1 fruit fly cellular context compared by ENCODE assay signal in the genomic region with DNA sequence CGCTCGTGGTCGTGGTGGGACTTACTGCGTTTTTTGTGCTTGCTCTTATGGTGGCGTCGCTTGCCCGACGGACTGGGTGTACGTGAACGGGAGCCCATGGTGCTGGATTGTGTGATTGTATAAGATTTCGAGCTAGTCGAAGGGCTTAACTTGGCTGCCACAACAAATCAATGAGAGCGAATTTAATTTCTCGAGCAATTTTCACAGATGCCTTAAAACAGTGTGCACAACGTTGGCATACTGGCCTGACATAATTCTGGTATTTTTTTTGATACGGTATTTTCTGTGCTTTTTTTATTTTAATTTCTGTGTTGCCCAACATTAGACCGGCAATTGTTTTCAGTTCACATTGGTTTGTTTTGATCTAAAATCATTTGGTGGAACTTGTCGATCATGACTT.
TF ChIP-seq lines count a peak whose summit lies in the region.

A gene (minus strand): TSS at position 227 of the 400 bp plus-strand sequence.

TF ChIP-seq in whole organism, embryonic, 481 proteins besides CTCF, POLR2A, EP300 and RAD21 (continued from another document and continues in another):
- TF ChIP-seq CG9727 (GFP tag; optimal IDR thresholded peaks at IDR 0.05; lab: Kevin White, UChicago) (no peak), Dref (GFP tag; IDR thresholded peaks at IDR 0.05; lab: Robert Waterston, UW) (0 out of 2 replicates have a peak, but pooled peaks have one; percentile 34), CG10959 (GFP tag; IDR thresholded peaks at IDR 0.05; lab: Robert Waterston, UW) (no peak), tio (GFP tag; optimal IDR thresholded peaks at IDR 0.05; lab: Kevin White, UChicago) (no peak), ken (GFP tag; IDR thresholded peaks at IDR 0.05; lab: Robert Waterston, UW) (no peak), CG12219 (GFP tag; optimal IDR thresholded peaks at IDR 0.05; lab: Kevin White, UChicago) (no peak), zf30C (GFP tag; optimal IDR thresholded peaks at IDR 0.05; lab: Kevin White, UChicago) (no peak), Hmx (GFP tag; optimal IDR thresholded peaks at IDR 0.05; lab: Kevin White, UChicago) (no peak), amos (GFP tag; IDR thresholded peaks at IDR 0.05; lab: Robert Waterston, UW; ENCODE audit: partially characterized antibody) (no peak; the same call in 1 of the 2 replicates), CG12744 (GFP tag; optimal IDR thresholded peaks at IDR 0.05; lab: Kevin White, UChicago) (no peak), cg (GFP tag; optimal IDR thresholded peaks at IDR 0.05; lab: Kevin White, UChicago) (no peak), ttk (GFP tag; IDR thresholded peaks at IDR 0.05; lab: Robert Waterston, UW) (no peak), fru (optimal IDR thresholded peaks at IDR 0.05; lab: Kevin White, UChicago) (no peak), CG18011 (GFP tag; optimal IDR thresholded peaks at IDR 0.05; lab: Kevin White, UChicago) (peak; percentile 14), zen2 (GFP tag; IDR thresholded peaks at IDR 0.05; lab: Robert Waterston, UW; ENCODE audit: partially characterized antibody) (0 out of 3 replicates have a peak, but pooled peaks have one; percentile 23), Xrp1 (GFP tag; IDR thresholded peaks at IDR 0.05; lab: Robert Waterston, UW) (0 out of 2 replicates have a peak, but pooled peaks have one; percentile 15), Oaz (GFP tag; IDR thresholded peaks at IDR 0.05; lab: Robert Waterston, UW) (no peak), ATbp (GFP tag; optimal IDR thresholded peaks at IDR 0.05; lab: Kevin White, UChicago) (no peak), CG11695 (GFP tag; IDR thresholded peaks at IDR 0.05; lab: Robert Waterston, UW) (no peak), CG16779 (GFP tag; IDR thresholded peaks at IDR 0.05; lab: Robert Waterston, UW) (no peak), so (GFP tag; IDR thresholded peaks at IDR 0.05; lab: Robert Waterston, UW) (no peak), CG8388 (GFP tag; optimal IDR thresholded peaks at IDR 0.05; lab: Kevin White, UChicago) (no peak), CG6689 (GFP tag; IDR thresholded peaks at IDR 0.05; lab: Robert Waterston, UW) (no peak), Nf-YC (tag; optimal IDR thresholded peaks at IDR 0.05; lab: Kevin White, UChicago) (no peak), jigr1 (GFP tag; IDR thresholded peaks at IDR 0.05; lab: Robert Waterston, UW) (no peak), Dp (GFP tag; optimal IDR thresholded peaks at IDR 0.05; lab: Kevin White, UChicago) (no peak), CG10431 (GFP tag; optimal IDR thresholded peaks at IDR 0.05; lab: Kevin White, UChicago) (no peak), oc (tag; optimal IDR thresholded peaks at IDR 0.05; lab: Kevin White, UChicago) (no peak), fu2 (GFP tag; optimal IDR thresholded peaks at IDR 0.05; lab: Kevin White, UChicago) (no peak), bigmax (GFP tag; optimal IDR thresholded peaks at IDR 0.05; lab: Kevin White, UChicago) (no peak), CG33557 (GFP tag; optimal IDR thresholded peaks at IDR 0.05; lab: Kevin White, UChicago) (no peak), Antp (GFP tag; optimal IDR thresholded peaks at IDR 0.05; lab: Kevin White, UChicago) (no peak), Fer3 (tag; optimal IDR thresholded peaks at IDR 0.05; lab: Kevin White, UChicago) (no peak), HmgZ (tag; optimal IDR thresholded peaks at IDR 0.05; lab: Kevin White, UChicago) (peak; percentile 38), CG9932 (GFP tag; IDR thresholded peaks at IDR 0.05; lab: Robert Waterston, UW) (peak; percentile 69), lilli (GFP tag; optimal IDR thresholded peaks at IDR 0.05; lab: Kevin White, UChicago) (peak; percentile 3), CG1529 (GFP tag; optimal IDR thresholded peaks at IDR 0.05; lab: Kevin White, UChicago) (no peak), br (optimal IDR thresholded peaks at IDR 0.05; lab: Kevin White, UChicago) (no peak), HmgD (GFP tag; optimal IDR thresholded peaks at IDR 0.05; lab: Kevin White, UChicago) (no peak), zfh2 (GFP tag; optimal IDR thresholded peaks at IDR 0.05; lab: Kevin White, UChicago) (peak; percentile 58), jumu (GFP tag; optimal IDR thresholded peaks at IDR 0.05; lab: Kevin White, UChicago) (peak; percentile 26), NfI (GFP tag; optimal IDR thresholded peaks at IDR 0.05; lab: Kevin White, UChicago) (peak; percentile 26), chif (GFP tag; optimal IDR thresholded peaks at IDR 0.05; lab: Kevin White, UChicago) (no peak), Ets65A (GFP tag; lab: Kevin White, UChicago) (no peak), Bdp1 (GFP tag; optimal IDR thresholded peaks at IDR 0.05; lab: Kevin White, UChicago) (no peak), CG9797 (GFP tag; optimal IDR thresholded peaks at IDR 0.05; lab: Kevin White, UChicago) (peak; percentile 66), Deaf1 (tag; optimal IDR thresholded peaks at IDR 0.05; lab: Kevin White, UChicago) (no peak), CG2199 (GFP tag; IDR thresholded peaks at IDR 0.05; lab: Robert Waterston, UW) (no peak), Myb (GFP tag; optimal IDR thresholded peaks at IDR 0.05; lab: Kevin White, UChicago) (peak; percentile 26), Gug (GFP tag; IDR thresholded peaks at IDR 0.05; lab: Robert Waterston, UW) (no peak), wdn (GFP tag; IDR thresholded peaks at IDR 0.05; lab: Robert Waterston, UW) (no peak), CG4424 (GFP tag; optimal IDR thresholded peaks at IDR 0.05; lab: Kevin White, UChicago) (no peak), Sry-δ (GFP tag; optimal IDR thresholded peaks at IDR 0.05; lab: Kevin White, UChicago) (peak; percentile 2), CG31365 (tag; optimal IDR thresholded peaks at IDR 0.05; lab: Kevin White, UChicago) (no peak), lbe (GFP tag; optimal IDR thresholded peaks at IDR 0.05; lab: Kevin White, UChicago) (peak; percentile 29), scrt (GFP tag; optimal IDR thresholded peaks at IDR 0.05; lab: Kevin White, UChicago) (no peak), slp2 (GFP tag; optimal IDR thresholded peaks at IDR 0.05; lab: Kevin White, UChicago) (no peak), CG1792 (GFP tag; optimal IDR thresholded peaks at IDR 0.05; lab: Kevin White, UChicago) (no peak), disco-r (GFP tag; optimal IDR thresholded peaks at IDR 0.05; lab: Kevin White, UChicago) (no peak), odd (GFP tag; optimal IDR thresholded peaks at IDR 0.05; lab: Kevin White, UChicago) (no peak), CG13894 (tag; optimal IDR thresholded peaks at IDR 0.05; lab: Kevin White, UChicago) (no peak), ERR (GFP tag; optimal IDR thresholded peaks at IDR 0.05; lab: Kevin White, UChicago) (no peak), CG17612 (GFP tag; IDR thresholded peaks at IDR 0.05; lab: Robert Waterston, UW) (no peak), dati (GFP tag; IDR thresholded peaks at IDR 0.05; lab: Robert Waterston, UW) (no peak), twi (tag; optimal IDR thresholded peaks at IDR 0.05; lab: Kevin White, UChicago) (no peak), ssp (GFP tag; IDR thresholded peaks at IDR 0.05; lab: Robert Waterston, UW) (0 out of 2 replicates have a peak, but pooled peaks have one; percentile 18), gce (GFP tag; IDR thresholded peaks at IDR 0.05; lab: Robert Waterston, UW) (no peak), sna (GFP tag; IDR thresholded peaks at IDR 0.05; lab: Robert Waterston, UW; ENCODE audit: partially characterized antibody) (no peak), CG10267 (tag; optimal IDR thresholded peaks at IDR 0.05; lab: Kevin White, UChicago) (peak; percentile 86), Abd-B (GFP tag; optimal IDR thresholded peaks at IDR 0.05; lab: Kevin White, UChicago) (no peak), Hey (tag; optimal IDR thresholded peaks at IDR 0.05; lab: Kevin White, UChicago) (no peak), Sry-β (GFP tag; optimal IDR thresholded peaks at IDR 0.05; lab: Kevin White, UChicago) (no peak), ato (GFP tag; IDR thresholded peaks at IDR 0.05; lab: Robert Waterston, UW; ENCODE audit: partially characterized antibody) (no peak), jing (GFP tag; optimal IDR thresholded peaks at IDR 0.05; lab: Kevin White, UChicago) (no peak), Hmr (GFP tag; optimal IDR thresholded peaks at IDR 0.05; lab: Kevin White, UChicago) (no peak), CG18599 (GFP tag; optimal IDR thresholded peaks at IDR 0.05; lab: Kevin White, UChicago) (no peak), p53 (GFP tag; optimal IDR thresholded peaks at IDR 0.05; lab: Kevin White, UChicago) (no peak), CG16813 (GFP tag; IDR thresholded peaks at IDR 0.05; lab: Robert Waterston, UW; ENCODE audit: partially characterized antibody) (no peak), Med (GFP tag; lab: Kevin White, UChicago) (peak; percentile 88), sens-2 (GFP tag; IDR thresholded peaks at IDR 0.05; lab: Robert Waterston, UW) (no peak), sd (tag; optimal IDR thresholded peaks at IDR 0.05; lab: Kevin White, UChicago) (no peak), wor (GFP tag; IDR thresholded peaks at IDR 0.05; lab: Robert Waterston, UW) (no peak), peb (GFP tag; IDR thresholded peaks at IDR 0.05; lab: Robert Waterston, UW) (no peak), CG6791 (GFP tag; IDR thresholded peaks at IDR 0.05; lab: Robert Waterston, UW; ENCODE audit: partially characterized antibody) (no peak), Drgx (GFP tag; IDR thresholded peaks at IDR 0.05; lab: Robert Waterston, UW) (0 out of 2 replicates have a peak, but pooled peaks have one; percentile 14), CG11696 (GFP tag; IDR thresholded peaks at IDR 0.05; lab: Robert Waterston, UW) (no peak), Adf1 (GFP tag; IDR thresholded peaks at IDR 0.05; lab: Robert Waterston, UW) (no peak), CG11504 (tag; optimal IDR thresholded peaks at IDR 0.05; lab: Kevin White, UChicago) (no peak), ac (GFP tag; optimal IDR thresholded peaks at IDR 0.05; lab: Kevin White, UChicago) (no peak), stwl (tag; optimal IDR thresholded peaks at IDR 0.05; lab: Kevin White, UChicago) (peak; percentile 52), crp (GFP tag; optimal IDR thresholded peaks at IDR 0.05; lab: Kevin White, UChicago) (peak in 1 of 2 experiments; percentile 41), tna (GFP tag; IDR thresholded peaks at IDR 0.05; lab: Robert Waterston, UW; ENCODE audit: partially characterized antibody) (no peak), CG9876 (GFP tag; optimal IDR thresholded peaks at IDR 0.05; lab: Kevin White, UChicago) (no peak), ab (GFP tag; optimal IDR thresholded peaks at IDR 0.05; lab: Kevin White, UChicago) (no peak), eve (GFP tag; optimal IDR thresholded peaks at IDR 0.05; lab: Kevin White, UChicago) (no peak), CG10147 (GFP tag; optimal IDR thresholded peaks at IDR 0.05; lab: Kevin White, UChicago) (no peak), Poxn (GFP tag; IDR thresholded peaks at IDR 0.05; lab: Robert Waterston, UW) (no peak), cwo (GFP tag; optimal IDR thresholded peaks at IDR 0.05; lab: Kevin White, UChicago) (no peak), Oli (tag; optimal IDR thresholded peaks at IDR 0.05; lab: Kevin White, UChicago) (no peak), CG18262 (tag; optimal IDR thresholded peaks at IDR 0.05; lab: Kevin White, UChicago) (no peak), sr (GFP tag; IDR thresholded peaks at IDR 0.05; lab: Robert Waterston, UW) (no peak), HLH54F (GFP tag; optimal IDR thresholded peaks at IDR 0.05; lab: Kevin White, UChicago) (no peak), Usf (GFP tag; optimal IDR thresholded peaks at IDR 0.05; lab: Kevin White, UChicago) (no peak), pho (GFP tag; optimal IDR thresholded peaks at IDR 0.05; lab: Kevin White, UChicago) (peak; percentile 15), Dek (tag; optimal IDR thresholded peaks at IDR 0.05; lab: Kevin White, UChicago) (no peak), kay (GFP tag; optimal IDR thresholded peaks at IDR 0.05; lab: Kevin White, UChicago) (no peak), CG11093 (GFP tag; IDR thresholded peaks at IDR 0.05; lab: Robert Waterston, UW) (no peak), CG8944 (GFP tag; optimal IDR thresholded peaks at IDR 0.05; lab: Kevin White, UChicago) (no peak), CG15073 (GFP tag; optimal IDR thresholded peaks at IDR 0.05; lab: Kevin White, UChicago) (no peak), ro (GFP tag; IDR thresholded peaks at IDR 0.05; lab: Robert Waterston, UW) (no peak), shn (GFP tag; optimal IDR thresholded peaks at IDR 0.05; lab: Kevin White, UChicago) (no peak), Six4 (GFP tag; optimal IDR thresholded peaks at IDR 0.05; lab: Kevin White, UChicago) (no peak), Mes4 (GFP tag; optimal IDR thresholded peaks at IDR 0.05; lab: Kevin White, UChicago) (no peak), CG3995 (GFP tag; optimal IDR thresholded peaks at IDR 0.05; lab: Kevin White, UChicago) (peak; percentile 1), rib (GFP tag; IDR thresholded peaks at IDR 0.05; lab: Robert Waterston, UW) (no peak), ftz-f1 (GFP tag; optimal IDR thresholded peaks at IDR 0.05; lab: Kevin White, UChicago) (no peak), Mad (GFP tag; optimal IDR thresholded peaks at IDR 0.05; lab: Kevin White, UChicago) (no peak), NFAT (GFP tag; IDR thresholded peaks at IDR 0.05; lab: Robert Waterston, UW) (peak; percentile 34; the same call in 1 of the 2 replicates), CG2712 (tag; optimal IDR thresholded peaks at IDR 0.05; lab: Kevin White, UChicago) (peak; percentile 28), ems (GFP tag; optimal IDR thresholded peaks at IDR 0.05; lab: Kevin White, UChicago) (peak; percentile 28), nom (GFP tag; optimal IDR thresholded peaks at IDR 0.05; lab: Kevin White, UChicago) (no peak), Dll (GFP tag; IDR thresholded peaks at IDR 0.05; lab: Robert Waterston, UW; ENCODE audit: partially characterized antibody) (0 out of 4 replicates have a peak, but pooled peaks have one; percentile 31), Elba2 (GFP tag; optimal IDR thresholded peaks at IDR 0.05; lab: Kevin White, UChicago) (no peak), Nf-YB (GFP tag; optimal IDR thresholded peaks at IDR 0.05; lab: Kevin White, UChicago) (no peak), NK7.1 (GFP tag; optimal IDR thresholded peaks at IDR 0.05; lab: Kevin White, UChicago) (no peak), CG8924 (tag; optimal IDR thresholded peaks at IDR 0.05; lab: Kevin White, UChicago) (no peak), gcm2 (GFP tag; optimal IDR thresholded peaks at IDR 0.05; lab: Kevin White, UChicago) (no peak), Ptx1 (GFP tag; IDR thresholded peaks at IDR 0.05; lab: Robert Waterston, UW) (peak; percentile 39; the same call in 1 of the 2 replicates), Mrtf (GFP tag; IDR thresholded peaks at IDR 0.05; lab: Robert Waterston, UW) (no peak), btn (GFP tag; optimal IDR thresholded peaks at IDR 0.05; lab: Kevin White, UChicago) (no peak), zfh1 (GFP tag; IDR thresholded peaks at IDR 0.05; lab: Robert Waterston, UW) (no peak), Camta (GFP tag; optimal IDR thresholded peaks at IDR 0.05; lab: Kevin White, UChicago) (no peak)
